Worm (Caenorhabditis elegans) whole organism, late embryonic: ENCODE data around the gene ent-1.

Experiments
- F13H6.1 ChIP-seq: sonication (generic microtip); optimal IDR thresholded peaks from 2 replicates; lab custom pipeline; 2016; ENCODE audit warnings: missing genetic modification characterization, missing compliant biosample characterization
- K02D7.2 ChIP-seq: sonication (generic microtip); optimal IDR thresholded peaks from 2 replicates; lab custom pipeline; 2017; ENCODE audit warnings: mild to moderate bottlenecking, missing genetic modification characterization, missing compliant biosample characterization
- T23F11.4 ChIP-seq: fragments of 200-800 bp; sonication (Bioruptor generic); optimal IDR thresholded peaks from 2 replicates; lab custom pipeline; 2018; ENCODE audit warnings: mild to moderate bottlenecking, missing genetic modification characterization, missing compliant biosample characterization
- Y22D7AL.16 ChIP-seq: sonication (generic microtip); optimal IDR thresholded peaks from 2 replicates; lab custom pipeline; 2016; ENCODE audit warnings: missing genetic modification characterization, missing compliant biosample characterization
- ama-1 ChIP-seq: fragments of 150-350 bp; optimal IDR thresholded peaks from 2 replicates; lab custom pipeline; 2014
- ceh-14 ChIP-seq: sonication (generic microtip); optimal IDR thresholded peaks from 2 replicates; lab custom pipeline; 2016; ENCODE audit warnings: missing genotype, missing genetic modification characterization, missing compliant biosample characterization
- ceh-18 ChIP-seq: sonication (generic microtip); optimal IDR thresholded peaks from 2 replicates; lab custom pipeline; 2016; ENCODE audit warnings: missing genetic modification characterization, missing compliant biosample characterization
- ceh-19 ChIP-seq: fragments of 200-800 bp; sonication (Bioruptor generic); optimal IDR thresholded peaks from 2 replicates; lab custom pipeline; 2018; ENCODE audit warnings: mild to moderate bottlenecking, missing genetic modification characterization, missing compliant biosample characterization
- ceh-22 ChIP-seq: sonication (generic microtip); optimal IDR thresholded peaks from 2 replicates; lab custom pipeline; 2017; ENCODE audit warnings: missing biosample characterization, missing genetic modification characterization
- ceh-30 ChIP-seq: fragments of 150-350 bp; optimal IDR thresholded peaks from 2 replicates; lab custom pipeline; 2014; ENCODE audit warnings: missing biosample characterization, missing genetic modification characterization
- ceh-45 ChIP-seq: fragments of 200-800 bp; sonication (Bioruptor generic); IDR thresholded peaks from 2 replicates; pipeline ENCODE4 v1.3.6; 2022; ENCODE audit warnings: missing genetic modification reagents, missing genetic modification characterization, missing compliant biosample characterization
- ceh-9 ChIP-seq: sonication (generic microtip); optimal IDR thresholded peaks from 2 replicates; lab custom pipeline; 2016; ENCODE audit warnings: mild to moderate bottlenecking, missing genetic modification characterization, inconsistent platforms, missing compliant biosample characterization
- che-1 ChIP-seq: sonication (generic microtip); optimal IDR thresholded peaks from 2 replicates; lab custom pipeline; 2016; ENCODE audit warnings: mild to moderate bottlenecking, missing genetic modification characterization, missing compliant biosample characterization
- elt-4 ChIP-seq: sonication (generic microtip); optimal IDR thresholded peaks from 2 replicates; lab custom pipeline; 2016; ENCODE audit warnings: missing genetic modification characterization, missing compliant biosample characterization
- eyg-1 ChIP-seq: sonication (generic microtip); optimal IDR thresholded peaks from 2 replicates; lab custom pipeline; 2016; ENCODE audit warnings: missing genotype, missing genetic modification characterization, missing compliant biosample characterization
- fkh-6 ChIP-seq: sonication (generic microtip); optimal IDR thresholded peaks from 2 replicates; lab custom pipeline; 2016; ENCODE audit warnings: missing genetic modification characterization, missing compliant biosample characterization
- gmeb-2 ChIP-seq: sonication (generic microtip); optimal IDR thresholded peaks from 2 replicates; lab custom pipeline; 2016; ENCODE audit warnings: missing genetic modification characterization, inconsistent platforms, missing compliant biosample characterization
- hlh-13 ChIP-seq: fragments of 200-800 bp; sonication (Bioruptor generic); optimal IDR thresholded peaks from 2 replicates; lab custom pipeline; 2018; ENCODE audit warnings: mild to moderate bottlenecking, missing genetic modification characterization, missing compliant biosample characterization
- hlh-15 ChIP-seq: sonication (generic microtip); optimal IDR thresholded peaks from 2 replicates; lab custom pipeline; 2016; ENCODE audit warnings: missing genetic modification characterization, missing compliant biosample characterization
- hlh-30 ChIP-seq: sonication (generic microtip); optimal IDR thresholded peaks from 2 replicates; lab custom pipeline; 2017; ENCODE audit warnings: antibody characterized with exemption, missing genetic modification characterization, missing compliant biosample characterization; ENCODE audit not compliant: insufficient read depth
- madf-2 ChIP-seq: sonication (generic microtip); optimal IDR thresholded peaks from 2 replicates; lab custom pipeline; 2017; ENCODE audit warnings: missing genetic modification characterization, missing compliant biosample characterization
- mec-3 ChIP-seq: sonication (generic microtip); optimal IDR thresholded peaks from 2 replicates; lab custom pipeline; 2016; ENCODE audit warnings: borderline replicate concordance, missing genetic modification characterization, missing compliant biosample characterization
- nhr-232 ChIP-seq: sonication (generic microtip); optimal IDR thresholded peaks from 2 replicates; lab custom pipeline; 2016; ENCODE audit warnings: missing genetic modification characterization, missing compliant biosample characterization
- odd-2 ChIP-seq: sonication (generic microtip); optimal IDR thresholded peaks from 2 replicates; lab custom pipeline; 2017; ENCODE audit warnings: antibody characterized with exemption, mild to moderate bottlenecking, missing genetic modification characterization, missing compliant biosample characterization
- pag-3 ChIP-seq: sonication (generic microtip); optimal IDR thresholded peaks from 2 replicates; lab custom pipeline; 2016; ENCODE audit warnings: missing compliant biosample characterization, missing genetic modification characterization, borderline replicate concordance
- pat-9 ChIP-seq: fragments of 200-800 bp; sonication (Bioruptor generic); optimal IDR thresholded peaks from 2 replicates; lab custom pipeline; 2018; ENCODE audit warnings: mild to moderate bottlenecking, missing genetic modification characterization, moderate library complexity, missing compliant biosample characterization
- pax-1 ChIP-seq: fragments of 150-350 bp; optimal IDR thresholded peaks from 2 replicates; lab custom pipeline; 2014; ENCODE audit warnings: missing biosample characterization, missing genetic modification characterization
- pha-2 ChIP-seq: sonication (generic microtip); optimal IDR thresholded peaks from 2 replicates; lab custom pipeline; 2017; ENCODE audit warnings: mild to moderate bottlenecking, missing genetic modification characterization, missing compliant biosample characterization
- pha-4 ChIP-seq: fragments of 150-350 bp; optimal IDR thresholded peaks from 2 replicates; lab custom pipeline; 2018; ENCODE audit warnings: missing biosample characterization, missing genetic modification reagents, missing genetic modification characterization
- pqm-1 ChIP-seq: sonication (generic microtip); optimal IDR thresholded peaks from 2 replicates; lab custom pipeline; 2016; ENCODE audit warnings: missing genetic modification characterization, missing compliant biosample characterization
- sox-4 ChIP-seq: sonication (generic microtip); optimal IDR thresholded peaks from 2 replicates; lab custom pipeline; 2017; ENCODE audit warnings: mild to moderate bottlenecking, missing genetic modification characterization, inconsistent platforms, missing compliant biosample characterization
- tbx-7 ChIP-seq: sonication (generic microtip); optimal IDR thresholded peaks from 2 replicates; lab custom pipeline; 2016; ENCODE audit warnings: missing genotype, missing genetic modification characterization, missing compliant biosample characterization
- ttx-3 ChIP-seq: sonication (generic microtip); optimal IDR thresholded peaks from 2 replicates; lab custom pipeline; 2016; ENCODE audit warnings: missing genetic modification reagents, missing genetic modification characterization, missing compliant biosample characterization
- unc-3 ChIP-seq, 2 experiments: fragments of 200-800 bp in 1 of 2; sonication (Bioruptor generic) in 1 of 2; sonication (generic microtip) in 1 of 2; conservative IDR thresholded peaks in 1 of 2; optimal IDR thresholded peaks in 1 of 2; 2 replicates each; pipeline versions ENCODE4 v1.3.6 to Lab custom; 2016 to 2022; ENCODE audit warnings: missing compliant biosample characterization in 2 of 2, missing genetic modification characterization in 2 of 2, missing genetic modification reagents in 1 of 2
- unc-42 ChIP-seq: sonication (generic microtip); optimal IDR thresholded peaks from 2 replicates; lab custom pipeline; 2016; ENCODE audit warnings: missing genotype, missing genetic modification characterization, missing compliant biosample characterization
- unc-55 ChIP-seq: sonication (generic microtip); optimal IDR thresholded peaks from 2 replicates; lab custom pipeline; 2017; ENCODE audit warnings: missing biosample characterization, missing genetic modification reagents, missing genetic modification characterization

The ent-1 gene

DNA sequence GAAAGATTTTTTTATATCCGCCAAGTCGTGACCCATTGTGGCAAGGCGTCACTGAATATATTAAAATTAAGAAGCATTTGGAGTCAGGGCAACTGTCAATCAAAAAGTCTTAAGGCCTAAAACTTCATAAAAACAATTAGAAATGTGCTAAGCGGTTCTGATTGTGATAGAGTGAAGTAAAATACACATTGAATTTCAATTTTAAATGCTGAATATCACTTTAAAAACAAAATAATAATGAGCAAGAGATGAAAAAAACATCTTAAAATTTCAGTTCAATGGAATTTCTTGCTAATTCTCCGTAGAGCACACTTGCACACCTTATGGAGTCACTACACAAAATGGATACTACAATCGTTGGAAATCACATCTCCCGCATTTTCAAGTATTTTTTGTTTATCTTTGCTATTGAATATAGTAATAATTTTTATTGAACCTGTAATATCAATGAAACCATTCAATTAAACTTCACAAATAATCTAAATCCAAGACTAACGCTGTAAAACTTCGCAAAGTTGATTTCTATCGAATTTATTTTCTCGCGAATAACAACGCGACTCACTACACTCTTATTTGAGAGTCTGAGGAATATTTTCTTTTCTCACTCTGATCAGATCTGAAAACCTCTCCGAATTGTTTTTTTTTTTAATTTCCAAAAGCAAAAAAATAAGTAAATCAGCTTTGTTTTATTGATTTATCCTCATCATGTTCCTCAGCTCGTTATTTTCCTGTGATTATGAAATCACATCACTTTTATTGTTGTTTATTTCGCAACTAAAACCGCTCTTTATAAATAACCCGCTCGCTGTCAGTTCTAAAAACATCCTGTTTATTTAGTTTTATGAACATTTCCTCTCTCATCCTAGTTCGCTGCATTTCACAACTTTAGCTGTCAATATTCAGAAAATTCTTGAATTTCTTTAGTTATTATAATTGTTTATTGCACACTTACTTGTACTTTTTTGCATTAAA, 19.5 kb downstream of the ent-1 start, which contains the start of gene mars-1 (continued):
- no peak for TF ChIP-seq elt-4 (tag; lab: Kevin White, UChicago)

DNA sequence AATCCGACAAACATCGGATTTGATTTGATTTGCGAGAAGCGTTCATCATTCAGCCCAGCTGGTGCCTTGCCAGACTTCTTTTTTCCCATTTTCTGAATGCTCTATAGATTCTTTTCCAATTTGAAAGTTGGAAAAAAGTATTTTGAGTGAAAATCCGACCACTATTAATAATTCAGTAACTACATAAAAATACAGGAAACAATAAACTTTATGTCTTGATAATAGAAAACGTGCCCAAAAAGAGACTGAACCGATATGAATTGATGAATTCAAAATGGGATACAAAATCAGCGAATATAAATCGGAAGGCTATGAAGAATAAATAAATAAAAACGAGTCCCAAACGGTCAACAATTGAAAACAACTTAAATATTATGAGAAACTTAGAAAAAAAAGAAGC, 23.5 kb downstream of the ent-1 start, which contains the start of gene F58B3.4:
F58B3.4 (minus strand) TSS at position 101 of the 400 bp plus-strand sequence.
- TF ChIP-seq pag-3 (tag; lab: Kevin White, UChicago) = no peak
- TF ChIP-seq ceh-22 = no peak
- no peak for TF ChIP-seq T23F11.4 (GFP tag; lab: Kevin White, UChicago)
- no peak for TF ChIP-seq hlh-13 (GFP tag; lab: Kevin White, UChicago)
- TF ChIP-seq gmeb-2 (tag; lab: Kevin White, UChicago) = no peak
- TF ChIP-seq, all 69 proteins: peak for 0

DNA sequence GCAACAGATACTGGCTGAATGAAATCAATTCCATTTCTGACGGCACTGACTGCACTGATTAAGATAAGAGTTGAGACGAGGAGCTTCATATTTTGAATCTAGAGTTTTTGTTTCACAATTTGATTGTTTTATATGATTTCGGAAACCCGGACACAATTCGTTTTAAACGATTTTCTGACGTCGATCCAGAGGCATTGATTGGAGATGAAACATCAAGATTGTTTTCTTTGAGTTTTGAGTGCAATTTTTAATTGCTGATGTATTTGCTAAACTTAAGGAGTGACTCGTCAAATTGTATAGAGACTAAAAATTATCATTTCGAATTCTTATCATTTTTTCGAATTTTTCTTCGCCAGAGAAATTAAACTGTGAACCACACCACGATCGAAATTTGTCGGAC, 27.4 kb downstream of the ent-1 start, which contains the start of gene lys-6:
lys-6 (minus strand) TSS at position 101 of the 400 bp plus-strand sequence.
- TF ChIP-seq nhr-232 (tag; lab: Kevin White, UChicago) (no peak), unc-42 (no peak), hlh-15 (tag; lab: Kevin White, UChicago) (no peak), eyg-1 (tag; lab: Kevin White, UChicago) (no peak), unc-3 (GFP tag; conservative IDR thresholded peaks at IDR 0.05; lab: Robert Waterston, UW) (no peak), unc-3 (tag; optimal IDR thresholded peaks at IDR 0.05; lab: Kevin White, UChicago) (no peak), ceh-30 (tag; lab: Kevin White, UChicago) (no peak), unc-55 (GFP tag; lab: Kevin White, UChicago) (no peak), pha-2 (tag; lab: Kevin White, UChicago) (no peak), hlh-13 (GFP tag; lab: Kevin White, UChicago) (no peak), ceh-22 (no peak), ceh-18 (tag; lab: Kevin White, UChicago) (no peak), pat-9 (tag; lab: Kevin White, UChicago) (no peak), ceh-9 (no peak), gmeb-2 (tag; lab: Kevin White, UChicago) (no peak), ceh-45 (GFP tag; lab: Robert Waterston, UW) (no peak), hlh-30 (tag; lab: Kevin White, UChicago) (no peak), ceh-14 (tag; lab: Kevin White, UChicago) (no peak), pha-4 (tag; lab: Kevin White, UChicago) (no peak), pqm-1 (no peak)

DNA sequence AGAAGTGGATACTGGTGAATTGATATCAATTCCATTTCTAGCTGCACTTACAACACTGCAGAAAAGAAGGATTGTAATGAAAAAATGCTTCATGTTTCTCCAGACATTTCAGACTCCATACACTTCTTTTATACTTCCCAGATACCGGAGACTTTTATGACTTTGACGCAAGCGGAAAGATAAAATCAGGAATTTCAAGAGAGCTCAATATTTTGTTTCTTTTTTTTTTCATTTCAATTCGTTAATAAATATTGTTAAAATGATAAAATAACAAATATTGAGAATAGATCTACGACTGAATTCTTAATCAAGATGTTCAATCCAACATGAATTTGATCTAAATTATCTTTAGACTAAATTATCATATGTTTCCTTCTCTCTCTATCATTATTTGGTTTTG, 29.8 kb downstream of the ent-1 start, which contains the start of gene lys-5:
lys-5 (minus strand) TSS at position 101 of the 400 bp plus-strand sequence.
- TF ChIP-seq Y22D7AL.16 (tag; lab: Kevin White, UChicago) (no peak), sox-4 (no peak), ceh-22 (no peak), che-1 (tag; lab: Kevin White, UChicago) (no peak), pax-1 (tag; lab: Kevin White, UChicago) (no peak), ceh-19 (no peak), hlh-13 (GFP tag; lab: Kevin White, UChicago) (no peak), tbx-7 (no peak), odd-2 (no peak), mec-3 (tag; lab: Kevin White, UChicago) (no peak)

DNA sequence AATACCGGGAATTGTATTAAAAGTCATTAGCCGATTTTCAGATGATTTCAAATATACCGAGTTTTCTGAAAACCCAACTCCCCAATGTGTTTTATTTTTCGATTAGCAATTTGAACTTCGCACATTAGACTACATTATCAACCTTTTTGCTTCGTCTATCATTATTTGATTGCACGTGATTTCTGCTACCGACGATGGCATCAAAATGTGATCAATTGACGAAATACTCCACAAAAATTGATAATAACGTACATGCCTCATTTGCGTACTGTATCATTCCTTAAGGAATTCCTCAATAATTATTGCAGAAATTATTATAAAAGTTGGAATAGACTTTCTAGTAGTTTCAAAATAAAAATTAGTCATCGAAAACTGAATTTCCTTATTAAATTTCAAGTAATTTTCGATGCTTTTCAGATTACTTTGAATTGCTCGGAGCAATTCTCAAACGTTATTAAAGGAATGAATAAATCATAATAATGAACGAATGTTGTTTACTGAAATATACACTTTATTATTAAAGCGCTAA, 31.4 kb downstream of the ent-1 start:
- TF ChIP-seq K02D7.2 (tag; lab: Kevin White, UChicago) (no peak), ama-1 (lab: Kevin White, UChicago) (no peak), ttx-3 (tag; lab: Kevin White, UChicago) (no peak), pax-1 (tag; lab: Kevin White, UChicago) (no peak), ceh-14 (tag; lab: Kevin White, UChicago) (no peak), fkh-6 (tag; lab: Kevin White, UChicago) (no peak), madf-2 (no peak), F13H6.1 (no peak)
